Worm (Caenorhabditis elegans): ENCODE results near the gene F42A8.1.

ce11 chrII:9333714-9334113 lies 12.7 kb downstream of the F42A8.1 start, which contains the start of gene scp-1:
- TF ChIP-seq skn-1 (tag; optimal IDR thresholded peaks at IDR 0.05): no peak
- TF ChIP-seq fkh-10 (GFP tag; optimal IDR thresholded peaks at IDR 0.05): no peak
- TF ChIP-seq pha-4 (GFP tag; IDR thresholded peaks at IDR 0.05): no peak
- no peak for TF ChIP-seq pha-4 (tag; optimal IDR thresholded peaks at IDR 0.05)
- TF ChIP-seq aly-2 (tag; optimal IDR thresholded peaks at IDR 0.05): no peak
- TF ChIP-seq ceh-32 (tag; optimal IDR thresholded peaks at IDR 0.05; ENCODE audit: poor library complexity): no peak
- no peak for TF ChIP-seq T26A8.4 (GFP tag; IDR thresholded peaks at IDR 0.05)
- TF ChIP-seq Y105C5A.15 (GFP tag; IDR thresholded peaks at IDR 0.05): no peak
- TF ChIP-seq rbr-2 (tag; optimal IDR thresholded peaks at IDR 0.05): no peak
- TF ChIP-seq aha-1 (tag): no peak
- TF ChIP-seq ceh-82 (tag; optimal IDR thresholded peaks at IDR 0.05): no peak
- TF ChIP-seq nhr-76 (tag; optimal IDR thresholded peaks at IDR 0.05): no peak
- no peak for TF ChIP-seq ZK546.5 (tag; optimal IDR thresholded peaks at IDR 0.05)

Data from whole organism, L4 larva.